Worm (Caenorhabditis elegans) whole organism, mixed stage, embryonic: ENCODE results near the gene frm-3.

Experiments
- ceh-39 ChIP-seq: fragments of 150-350 bp; optimal IDR thresholded peaks from 2 replicates; lab custom pipeline; 2014; ENCODE audit warnings: missing biosample characterization, missing genetic modification characterization
- ces-1 ChIP-seq: fragments of 150-350 bp; optimal IDR thresholded peaks from 2 replicates; lab custom pipeline; 2014; ENCODE audit warnings: missing biosample characterization, missing genetic modification reagents, missing genetic modification characterization

The frm-3 gene

ce11 chrX:11633278-11633677 is 61.0 kb downstream of the frm-3 start:
- no peak for TF ChIP-seq ceh-39
- peak; percentile 33 for TF ChIP-seq ces-1 (GFP tag; lab: Kevin White, UChicago)
